Fruit fly (Drosophila melanogaster): ENCODE results near the gene Apl.

The Apl gene

DNA sequence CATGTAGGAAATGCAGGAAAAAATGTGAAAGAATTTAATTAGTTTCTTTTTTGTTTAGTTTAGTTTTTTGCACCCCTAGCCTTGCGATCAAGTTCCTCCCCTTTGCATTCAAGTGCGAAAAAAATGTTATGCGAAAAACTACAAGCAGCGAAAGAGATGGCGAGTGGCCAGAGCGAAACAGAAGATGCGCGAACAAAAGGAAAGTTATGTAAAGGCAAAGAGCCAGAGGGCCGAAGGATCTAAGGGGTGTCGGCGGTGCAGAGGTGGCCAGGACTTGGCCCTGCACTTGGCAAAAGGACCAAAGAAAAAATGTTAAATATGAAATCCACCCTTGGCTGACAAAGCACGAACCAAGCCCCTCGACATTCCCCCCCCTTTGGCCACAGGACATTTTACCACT is 39.1 kb downstream of the Apl start:
- no peak for TF ChIP-seq rn (GFP tag; IDR thresholded peaks at IDR 0.05)
- TF ChIP-seq EcR (GFP tag; optimal IDR thresholded peaks at IDR 0.05), result no peak
- TF ChIP-seq CG13204 (GFP tag; optimal IDR thresholded peaks at IDR 0.05), result no peak
- no peak for TF ChIP-seq CG9948 (tag; optimal IDR thresholded peaks at IDR 0.05)
- TF ChIP-seq fd96Ca (GFP tag; IDR thresholded peaks at IDR 0.05), result no peak; the same call in 2 of the 3 replicates
- no peak for TF ChIP-seq gl (tag; optimal IDR thresholded peaks at IDR 0.05)
- no peak for TF ChIP-seq Ets98B (GFP tag; IDR thresholded peaks at IDR 0.05)
- TF ChIP-seq CG34367 (tag; optimal IDR thresholded peaks at IDR 0.05), result no peak
- no peak for TF ChIP-seq CG4496 (GFP tag; IDR thresholded peaks at IDR 0.05)
- no peak for TF ChIP-seq CG15710 (tag; optimal IDR thresholded peaks at IDR 0.05)
- no peak for TF ChIP-seq CG12605 (GFP tag; IDR thresholded peaks at IDR 0.05)
- TF ChIP-seq Pif1B (GFP tag; optimal IDR thresholded peaks at IDR 0.05), result no peak
- no peak for TF ChIP-seq CG8301 (tag; optimal IDR thresholded peaks at IDR 0.05)
- TF ChIP-seq CG17806 (tag; optimal IDR thresholded peaks at IDR 0.05), result no peak
- no peak for TF ChIP-seq CG8159 (tag; optimal IDR thresholded peaks at IDR 0.05)
- TF ChIP-seq CG10348 (GFP tag; IDR thresholded peaks at IDR 0.05), result no peak
- TF ChIP-seq CG32121 (GFP tag; IDR thresholded peaks at IDR 0.05), result no peak

DNA sequence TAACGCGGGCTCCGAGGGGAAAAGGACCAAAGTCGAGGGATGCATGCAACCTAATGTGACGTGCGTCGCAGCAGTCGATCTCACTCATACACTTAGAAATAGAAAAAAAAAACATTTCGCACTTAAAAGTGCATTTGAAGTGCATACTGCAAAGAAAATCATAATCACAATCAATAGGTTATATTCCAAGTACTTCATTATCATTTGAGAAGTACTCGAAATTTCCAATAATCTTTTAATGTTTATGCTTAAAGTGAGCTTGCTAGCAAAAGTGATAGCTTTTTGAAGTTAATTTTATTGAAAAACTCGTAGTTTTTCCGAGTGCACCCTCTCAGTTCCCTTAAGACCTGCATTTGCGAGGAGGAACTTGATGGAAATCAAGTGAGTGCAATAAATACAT is 39.5 kb downstream of the Apl start:
- TF ChIP-seq Ets98B (GFP tag; IDR thresholded peaks at IDR 0.05), result no peak
- TF ChIP-seq CG4496 (GFP tag; IDR thresholded peaks at IDR 0.05), result peak; percentile 31; the same call in 2 of the 3 replicates
- TF ChIP-seq CG14655 (GFP tag; optimal IDR thresholded peaks at IDR 0.05), result peak; percentile 31
- peak; percentile 7 for TF ChIP-seq D1 (tag; optimal IDR thresholded peaks at IDR 0.05)
- peak; percentile 55 for TF ChIP-seq CG9948 (tag; optimal IDR thresholded peaks at IDR 0.05)
- peak; percentile 31 for TF ChIP-seq CG8301 (tag; optimal IDR thresholded peaks at IDR 0.05)
- peak; percentile 45 for TF ChIP-seq CG8159 (tag; optimal IDR thresholded peaks at IDR 0.05)
- TF ChIP-seq Pif1A (GFP tag; optimal IDR thresholded peaks at IDR 0.05), result peak; percentile 17
- no peak for TF ChIP-seq CG32121 (GFP tag; IDR thresholded peaks at IDR 0.05)
- peak; percentile 26 for TF ChIP-seq CG17806 (tag; optimal IDR thresholded peaks at IDR 0.05)
- TF ChIP-seq CG12605 (GFP tag; IDR thresholded peaks at IDR 0.05), result no peak
- peak; percentile 9 for TF ChIP-seq CG15710 (tag; optimal IDR thresholded peaks at IDR 0.05)

DNA sequence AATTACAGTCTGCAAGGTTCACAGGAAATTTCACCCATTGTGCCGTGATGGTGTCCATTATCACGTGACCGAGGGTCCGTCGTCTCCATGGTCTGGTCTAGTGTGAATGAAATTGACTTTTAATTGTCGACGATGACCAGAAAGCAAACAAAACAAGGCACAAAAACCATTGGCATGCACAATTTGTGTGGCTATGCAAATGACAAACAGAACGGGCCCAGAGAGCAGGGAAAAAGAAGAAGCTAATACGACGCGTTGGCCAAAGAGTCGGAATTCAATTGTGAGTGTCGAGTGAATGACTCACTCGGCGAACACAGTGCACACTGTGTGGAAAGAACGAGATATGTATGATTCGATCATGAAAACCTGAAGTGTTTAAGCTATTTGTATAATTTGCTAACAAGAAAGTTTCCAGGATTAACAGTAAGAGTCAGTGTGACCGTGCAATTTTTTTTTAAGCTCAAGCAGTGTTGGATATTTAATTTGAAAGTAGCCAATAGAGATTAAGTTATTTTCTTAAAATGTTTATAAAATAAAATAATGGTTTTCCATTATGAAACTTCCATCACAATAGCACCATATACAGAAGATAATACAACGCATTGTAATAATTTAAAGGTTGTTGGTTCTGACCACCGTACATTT is 40.7 kb downstream of the Apl start:
- TF ChIP-seq CG13204 (GFP tag; optimal IDR thresholded peaks at IDR 0.05) (no peak), Pif1A (GFP tag; optimal IDR thresholded peaks at IDR 0.05) (peak; percentile 40), fd96Ca (GFP tag; IDR thresholded peaks at IDR 0.05) (no peak), gl (tag; optimal IDR thresholded peaks at IDR 0.05) (no peak), Ets98B (GFP tag; IDR thresholded peaks at IDR 0.05) (peak; percentile 14; the same call in 1 of the 2 replicates), CG8301 (tag; optimal IDR thresholded peaks at IDR 0.05) (peak; percentile 9), CG4496 (GFP tag; IDR thresholded peaks at IDR 0.05) (0 out of 3 replicates have a peak, but pooled peaks have one; percentile 23), Pif1B (GFP tag; optimal IDR thresholded peaks at IDR 0.05) (peak; percentile 30), CG14655 (GFP tag; optimal IDR thresholded peaks at IDR 0.05) (peak; percentile 27)

DNA sequence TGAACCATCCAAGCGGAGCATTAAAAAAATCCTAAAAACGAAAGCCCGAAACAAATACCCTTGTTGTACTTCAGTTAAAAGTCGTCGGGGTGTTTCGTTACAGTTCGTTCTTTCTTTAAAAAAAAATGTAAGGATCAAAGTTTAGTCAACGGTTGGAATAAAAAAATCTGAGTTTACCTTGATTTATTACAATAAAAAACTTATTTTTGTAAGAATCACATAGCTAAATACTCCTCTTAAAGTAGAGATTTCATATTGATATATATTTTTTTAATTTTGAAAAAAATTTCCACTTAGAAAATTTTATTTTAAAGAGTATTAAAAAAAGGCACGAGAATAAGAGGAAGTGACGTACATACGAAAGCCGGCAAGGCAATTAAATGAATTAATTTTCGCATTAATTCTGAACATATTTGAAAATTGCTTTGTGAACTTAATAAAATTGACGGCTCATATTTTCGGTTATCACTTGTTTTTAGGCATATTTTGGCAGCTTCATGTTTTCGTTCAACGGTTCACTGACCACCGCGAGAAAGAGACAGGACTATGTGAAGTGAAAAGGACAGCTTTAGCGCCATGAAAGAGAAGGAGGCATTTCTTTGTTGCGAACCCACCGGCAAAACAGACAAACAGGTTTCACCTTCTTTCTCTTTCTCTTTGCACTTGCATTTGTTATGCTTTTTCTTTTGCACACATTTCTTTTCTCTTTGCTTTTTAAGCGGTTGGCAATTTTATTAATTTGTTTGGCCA is 43.8 kb downstream of the Apl start:
- no peak for TF ChIP-seq CG4496 (GFP tag; IDR thresholded peaks at IDR 0.05)
- TF ChIP-seq CG17806 (tag; optimal IDR thresholded peaks at IDR 0.05), result no peak
- no peak for TF ChIP-seq CG12605 (GFP tag; IDR thresholded peaks at IDR 0.05)
- peak; percentile 80 for TF ChIP-seq EcR (GFP tag; optimal IDR thresholded peaks at IDR 0.05)
- no peak for TF ChIP-seq CG34367 (tag; optimal IDR thresholded peaks at IDR 0.05)
- TF ChIP-seq CG15710 (tag; optimal IDR thresholded peaks at IDR 0.05), result peak; percentile 2
- TF ChIP-seq Snoo (tag; optimal IDR thresholded peaks at IDR 0.05), result peak; percentile 27
- TF ChIP-seq CG13204 (GFP tag; optimal IDR thresholded peaks at IDR 0.05), result no peak
- TF ChIP-seq Ets98B (GFP tag; IDR thresholded peaks at IDR 0.05), result peak; percentile 34; the same call in 1 of the 2 replicates
- TF ChIP-seq fd96Ca (GFP tag; IDR thresholded peaks at IDR 0.05), result no peak
- no peak for TF ChIP-seq gl (tag; optimal IDR thresholded peaks at IDR 0.05)
- TF ChIP-seq Pif1A (GFP tag; optimal IDR thresholded peaks at IDR 0.05), result no peak
- TF ChIP-seq Pif1B (GFP tag; optimal IDR thresholded peaks at IDR 0.05), result no peak
- no peak for TF ChIP-seq rn (GFP tag; IDR thresholded peaks at IDR 0.05)
- TF ChIP-seq CG8301 (tag; optimal IDR thresholded peaks at IDR 0.05), result no peak
- peak; percentile 2 for TF ChIP-seq CG9948 (tag; optimal IDR thresholded peaks at IDR 0.05)
- TF ChIP-seq CG8159 (tag; optimal IDR thresholded peaks at IDR 0.05), result peak; percentile 47
- TF ChIP-seq D1 (tag; optimal IDR thresholded peaks at IDR 0.05), result no peak
- no peak for TF ChIP-seq CG10348 (GFP tag; IDR thresholded peaks at IDR 0.05)
- no peak; the same call in 1 of the 2 replicates for TF ChIP-seq CG32121 (GFP tag; IDR thresholded peaks at IDR 0.05)
- TF ChIP-seq CG14655 (GFP tag; optimal IDR thresholded peaks at IDR 0.05), result peak; percentile 3

DNA sequence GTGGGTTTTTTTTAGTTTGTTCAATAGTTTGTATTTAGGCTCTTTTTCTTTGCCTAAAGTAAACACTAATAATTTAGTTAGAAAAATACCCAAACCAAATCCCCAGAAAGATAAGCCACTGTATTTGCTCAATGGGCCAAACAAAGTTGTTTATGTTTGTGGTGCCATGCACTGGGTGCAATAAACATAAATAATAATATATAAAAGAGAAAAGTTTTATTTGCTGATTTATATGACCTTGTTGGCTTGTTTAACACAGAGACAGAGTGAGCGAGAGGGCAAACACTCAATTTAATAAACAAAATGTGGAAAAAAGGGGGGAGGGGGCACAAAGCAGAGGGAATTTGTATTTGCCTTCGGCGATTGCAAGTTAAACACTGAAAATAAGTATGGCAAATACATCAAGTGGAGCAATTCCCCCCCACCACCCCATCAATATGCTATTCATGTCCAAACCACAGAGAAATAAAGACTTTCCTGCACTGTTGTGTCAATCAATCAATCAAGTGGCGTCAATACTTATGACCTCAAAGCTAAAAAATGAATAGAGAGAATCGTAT is 45.6 kb downstream of the Apl start:
- TF ChIP-seq Snoo (tag; optimal IDR thresholded peaks at IDR 0.05) (peak; percentile 34), gl (tag; optimal IDR thresholded peaks at IDR 0.05) (no peak)

DNA sequence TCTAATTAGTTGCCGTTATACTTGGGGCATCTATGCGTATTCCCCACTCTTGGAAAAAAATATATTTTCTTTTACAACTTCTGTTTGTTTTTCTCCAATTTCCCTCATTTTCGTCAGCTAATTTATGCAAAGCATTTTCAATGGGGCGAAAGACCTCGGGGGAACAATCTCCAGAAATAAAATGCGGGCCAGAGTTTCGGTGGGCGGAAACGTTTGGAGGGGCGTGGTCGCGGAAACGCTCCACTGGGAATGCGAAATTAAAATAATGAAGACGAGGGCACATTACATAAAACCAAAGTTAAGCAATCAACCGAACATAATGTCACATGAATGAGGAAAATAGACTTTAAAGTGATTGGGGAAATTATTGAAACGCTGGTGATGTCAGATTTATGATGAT is 46.1 kb downstream of the Apl start:
- TF ChIP-seq Pif1A (GFP tag; optimal IDR thresholded peaks at IDR 0.05) (no peak), fd96Ca (GFP tag; IDR thresholded peaks at IDR 0.05) (no peak), CG13204 (GFP tag; optimal IDR thresholded peaks at IDR 0.05) (no peak), CG8301 (tag; optimal IDR thresholded peaks at IDR 0.05) (no peak), CG10348 (GFP tag; IDR thresholded peaks at IDR 0.05) (no peak), CG4496 (GFP tag; IDR thresholded peaks at IDR 0.05) (no peak), CG17806 (tag; optimal IDR thresholded peaks at IDR 0.05) (no peak), CG8159 (tag; optimal IDR thresholded peaks at IDR 0.05) (no peak), Ets98B (GFP tag; IDR thresholded peaks at IDR 0.05) (no peak), Pif1B (GFP tag; optimal IDR thresholded peaks at IDR 0.05) (no peak), CG14655 (GFP tag; optimal IDR thresholded peaks at IDR 0.05) (no peak), gl (tag; optimal IDR thresholded peaks at IDR 0.05) (no peak), Snoo (tag; optimal IDR thresholded peaks at IDR 0.05) (no peak), CG32121 (GFP tag; IDR thresholded peaks at IDR 0.05) (no peak), CG34367 (tag; optimal IDR thresholded peaks at IDR 0.05) (no peak), CG15710 (tag; optimal IDR thresholded peaks at IDR 0.05) (no peak), D1 (tag; optimal IDR thresholded peaks at IDR 0.05) (no peak), EcR (GFP tag; optimal IDR thresholded peaks at IDR 0.05) (no peak)

Data from whole organism, pupa.